Worm (Caenorhabditis elegans) whole organism, L3 larva: Measurements from ENCODE around the gene C27A2.12.
A peak's percentile ranks its signal among the peaks of the same experiment; 100 is the strongest.

ENCODE experiments used
- R02D3.7 ChIP-seq: fragments of 150-350 bp; optimal IDR thresholded peaks from 2 replicates; lab custom pipeline; 2014; ENCODE audit warnings: missing biosample characterization, missing genetic modification characterization
- ceh-16 ChIP-seq: sonication (generic microtip); optimal IDR thresholded peaks from 2 replicates; lab custom pipeline; 2017; ENCODE audit warnings: missing biosample characterization, missing genetic modification characterization
- ceh-82 ChIP-seq: fragments of 150-350 bp; optimal IDR thresholded peaks from 2 replicates; lab custom pipeline; 2014; ENCODE audit warnings: missing biosample characterization, missing genetic modification characterization
- fkh-2 ChIP-seq: fragments of 150-350 bp; optimal IDR thresholded peaks from 2 replicates; lab custom pipeline; 2014; ENCODE audit warnings: missing biosample characterization, missing genetic modification reagents, missing genetic modification characterization
- nhr-11 ChIP-seq: fragments of 150-350 bp; optimal IDR thresholded peaks from 2 replicates; lab custom pipeline; 2014; ENCODE audit warnings: missing biosample characterization, missing genetic modification characterization
- nhr-23 ChIP-seq: fragments of 150-350 bp; optimal IDR thresholded peaks from 2 replicates; lab custom pipeline; 2014; ENCODE audit warnings: missing biosample characterization, missing genetic modification reagents, missing genetic modification characterization
- unc-62 ChIP-seq: fragments of 150-350 bp; sonication (generic microtip); optimal IDR thresholded peaks from 4 replicates; lab custom pipeline; 2014; ENCODE audit warnings: missing biosample characterization, missing genetic modification reagents, missing genetic modification characterization
- ztf-11 ChIP-seq: fragments of 150-350 bp; optimal IDR thresholded peaks from 2 replicates; lab custom pipeline; 2014; ENCODE audit warnings: missing biosample characterization, missing genetic modification characterization

- no peak for TF ChIP-seq ceh-82 (tag; lab: Kevin White, UChicago)
- TF ChIP-seq R02D3.7 (tag; lab: Kevin White, UChicago) = no peak
- TF ChIP-seq unc-62 (GFP tag; lab: Kevin White, UChicago) = no peak
- TF ChIP-seq fkh-2 = no peak
- no peak for TF ChIP-seq ztf-11 (tag; lab: Kevin White, UChicago)
- TF ChIP-seq nhr-23 (tag; lab: Kevin White, UChicago) = peak; percentile 15
- no peak for TF ChIP-seq nhr-11 (tag; lab: Kevin White, UChicago)
- no peak for TF ChIP-seq ceh-16
Measured at ce11 chrII:5019389-5020108, 38.4 kb downstream of the C27A2.12 start.
